Worm (Caenorhabditis elegans): ENCODE results near the gene F02C12.3.

The F02C12.3 gene

DNA sequence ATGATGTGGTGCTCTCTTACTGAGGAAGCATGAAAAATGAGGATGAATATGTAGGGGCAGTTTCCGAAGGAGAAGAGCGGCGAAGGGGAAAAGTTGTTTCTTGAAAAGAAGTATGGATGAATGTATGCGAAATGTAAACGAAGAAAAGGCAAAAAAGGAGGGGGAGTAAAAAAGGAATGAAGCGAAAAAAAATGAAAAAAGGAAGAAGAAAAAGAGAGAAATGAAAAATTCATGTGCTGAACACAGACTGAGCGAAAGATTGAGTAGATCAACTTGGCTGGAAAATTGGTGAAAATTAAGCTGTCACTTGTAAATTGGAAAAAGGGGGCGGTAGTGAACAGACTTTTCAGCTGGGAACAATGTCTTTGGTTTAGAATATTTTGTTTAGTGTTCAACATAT is 31.9 kb upstream of the F02C12.3 start, which contains the start of gene C49F8.1:
C49F8.1 (minus strand) TSS at position 101 of the 400 bp plus-strand sequence.
- TF ChIP-seq unc-62 (GFP tag; optimal IDR thresholded peaks at IDR 0.05), result no peak

- TF ChIP-seq unc-62 (GFP tag; optimal IDR thresholded peaks at IDR 0.05), result no peak
These were observed 29.8 kb upstream of the F02C12.3 start for ce11 chrX:13366955-13367354.

DNA sequence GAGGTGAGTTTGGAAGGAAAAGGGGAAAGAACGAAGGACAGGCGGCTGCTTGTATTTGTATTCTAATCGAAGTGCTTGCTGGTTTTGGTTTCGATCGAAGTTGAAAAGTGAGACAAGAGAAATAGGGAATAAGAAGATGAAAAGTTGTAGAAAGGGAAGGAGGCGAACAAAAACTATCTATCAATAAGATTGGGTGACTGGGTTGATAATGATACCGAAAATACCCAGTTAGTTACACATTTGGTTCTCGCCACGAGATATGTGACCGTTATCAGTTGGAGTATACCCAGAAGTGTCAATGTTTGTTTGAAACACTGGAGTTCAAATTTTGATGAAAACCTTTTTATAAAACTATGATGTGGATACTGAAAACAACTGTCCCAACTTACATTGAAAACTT is 28.5 kb upstream of the F02C12.3 start:
- TF ChIP-seq unc-62 (GFP tag; optimal IDR thresholded peaks at IDR 0.05), result no peak

ce11 chrX:13376185-13376584 is 20.6 kb upstream of the F02C12.3 start:
- TF ChIP-seq unc-62 (GFP tag; optimal IDR thresholded peaks at IDR 0.05), result no peak

ce11 chrX:13376851-13377250 is 19.9 kb upstream of the F02C12.3 start, which contains the start of the genes C49F8.14 and gem-1:
C49F8.14 (minus strand) TSS chrX:13376949.
gem-1 (minus strand) TSS chrX:13376992.
- TF ChIP-seq unc-62 (GFP tag; optimal IDR thresholded peaks at IDR 0.05), result no peak

DNA sequence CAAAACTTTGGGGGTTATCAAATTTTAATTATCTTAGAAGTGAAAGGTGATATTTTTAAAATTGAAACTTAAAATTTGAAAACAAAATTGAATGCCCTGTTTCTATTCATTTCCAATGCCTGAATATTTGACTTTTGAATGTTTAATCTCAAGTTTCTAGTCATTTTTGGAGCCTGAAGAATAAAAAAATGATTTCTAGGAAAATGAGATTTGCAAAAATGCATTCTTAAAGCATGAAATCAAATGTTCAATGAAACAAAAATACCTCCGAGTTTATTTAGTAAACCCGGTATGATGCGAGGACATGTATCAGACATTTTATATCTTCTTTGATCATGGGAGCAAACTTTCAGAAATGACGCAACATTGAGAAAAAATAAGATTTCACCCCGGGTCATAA is 17.7 kb upstream of the F02C12.3 start:
- TF ChIP-seq unc-62 (GFP tag; optimal IDR thresholded peaks at IDR 0.05), result no peak

ce11 chrX:13380988-13381742 is 15.6 kb upstream of the F02C12.3 start:
- no peak for TF ChIP-seq unc-62 (GFP tag; optimal IDR thresholded peaks at IDR 0.05)

DNA sequence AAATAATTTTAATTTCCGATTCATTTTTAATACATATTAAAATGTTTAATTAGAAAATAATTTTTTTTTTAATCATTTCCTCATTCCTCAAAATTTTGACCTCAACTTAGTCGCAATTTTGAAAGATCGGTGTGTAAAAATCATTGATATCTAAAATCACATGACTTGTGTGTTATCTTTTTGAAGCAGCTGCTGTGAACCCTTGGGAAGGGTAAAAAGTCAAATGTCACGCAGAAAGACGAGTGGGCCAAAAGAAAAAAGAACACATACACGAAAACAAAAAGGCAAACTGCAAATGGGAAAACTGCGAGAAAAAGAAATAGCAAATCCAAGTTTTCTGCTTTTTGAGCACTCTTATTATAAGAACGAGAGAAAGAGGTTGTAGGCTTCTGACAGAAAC is 13.5 kb upstream of the F02C12.3 start:
- no peak for TF ChIP-seq unc-62 (GFP tag; optimal IDR thresholded peaks at IDR 0.05)

- TF ChIP-seq unc-62 (GFP tag; optimal IDR thresholded peaks at IDR 0.05), result no peak
These were observed 12.0 kb upstream of the F02C12.3 start for ce11 chrX:13384743-13385142.

- no peak for TF ChIP-seq unc-62 (GFP tag; optimal IDR thresholded peaks at IDR 0.05)
These were observed 9.2 kb upstream of the F02C12.3 start, which contains the start of gene C49F8.3 for ce11 chrX:13387497-13387953. C49F8.3 (minus strand) TSS chrX:13387547.

ce11 chrX:13388829-13389228 is 7.9 kb upstream of the F02C12.3 start:
- no peak for TF ChIP-seq unc-62 (GFP tag; optimal IDR thresholded peaks at IDR 0.05)

DNA sequence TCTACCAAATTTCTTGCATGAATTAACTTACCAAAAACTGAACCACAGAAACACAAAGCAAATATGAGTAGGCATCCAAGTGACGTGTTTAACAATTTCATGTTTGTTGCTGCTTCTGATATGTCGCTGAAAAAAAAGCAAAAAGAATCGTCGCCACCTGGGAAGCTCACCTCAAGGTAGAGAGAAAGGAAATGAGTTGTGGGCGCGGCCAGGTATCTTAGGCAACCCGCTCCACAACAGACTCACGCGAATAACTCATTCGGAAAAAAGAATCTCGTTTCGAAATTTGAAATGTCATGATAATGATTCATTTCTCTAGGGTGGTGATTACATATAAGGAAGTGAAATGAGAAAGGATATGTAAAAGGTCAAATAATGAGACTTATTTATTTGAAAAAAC is 1.8 kb upstream of the F02C12.3 start, which contains the start of gene irld-2:
irld-2 (minus strand) TSS at position 101 of the 400 bp plus-strand sequence.
- no peak for TF ChIP-seq unc-62 (GFP tag; optimal IDR thresholded peaks at IDR 0.05)

ce11 chrX:13399221-13399620 is 2.4 kb downstream of the F02C12.3 start, which contains the start of gene F02C12.2:
F02C12.2 (minus strand) TSS chrX:13399321.
- no peak for TF ChIP-seq unc-62 (GFP tag; optimal IDR thresholded peaks at IDR 0.05)

DNA sequence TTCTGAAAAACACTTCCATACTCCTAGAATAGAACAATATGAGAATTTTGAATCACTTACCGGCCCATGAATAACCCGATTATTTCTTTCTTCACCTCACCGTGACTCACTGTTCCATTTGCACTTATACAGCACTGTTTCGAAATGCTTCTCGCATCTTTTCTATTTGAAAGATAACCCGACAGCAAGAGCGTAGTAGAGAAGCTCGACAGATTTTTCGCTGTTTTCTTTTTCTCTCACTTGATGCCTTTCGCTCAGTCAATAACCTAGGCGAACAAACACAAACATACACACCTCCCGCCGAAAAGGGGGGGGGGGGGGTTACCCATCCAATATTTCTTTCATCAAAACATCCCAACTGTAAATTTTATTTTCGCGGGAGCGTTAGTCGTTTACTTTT is 4.5 kb downstream of the F02C12.3 start:
- no peak for TF ChIP-seq unc-62 (GFP tag; optimal IDR thresholded peaks at IDR 0.05)

ce11 chrX:13401783-13402182 is 5.0 kb downstream of the F02C12.3 start, which contains the start of gene F02C12.1:
F02C12.1 (plus strand) TSS chrX:13402083.
- TF ChIP-seq unc-62 (GFP tag; optimal IDR thresholded peaks at IDR 0.05), result no peak

DNA sequence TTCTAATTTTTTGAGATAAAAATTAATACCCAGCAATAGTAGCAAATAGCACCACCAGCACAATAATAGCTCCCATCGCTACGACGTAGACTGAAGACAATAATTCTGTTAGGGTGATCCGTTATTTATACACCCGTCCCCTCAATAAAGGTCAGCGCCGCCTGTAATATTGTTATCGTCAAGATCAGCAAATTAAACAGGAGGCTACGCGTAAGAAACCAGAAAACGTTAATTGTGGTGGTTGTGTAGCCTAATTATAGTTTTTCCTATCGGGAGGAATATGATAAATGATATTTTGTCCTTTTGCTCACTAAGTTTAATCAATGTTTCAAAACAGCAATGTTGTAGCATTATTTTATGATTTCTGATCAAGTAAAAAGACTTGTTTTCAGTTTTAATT is 12.8 kb downstream of the F02C12.3 start, which contains the start of the genes cyp-13B1 and C29F7.1:
cyp-13B1 (minus strand) TSS at position 101 of the 400 bp plus-strand sequence.
C29F7.1 (plus strand) TSS at position 394 of the 400 bp plus-strand sequence.
- TF ChIP-seq unc-62 (GFP tag; optimal IDR thresholded peaks at IDR 0.05), result no peak

ce11 chrX:13411306-13411705 is 14.5 kb downstream of the F02C12.3 start:
- no peak for TF ChIP-seq unc-62 (GFP tag; optimal IDR thresholded peaks at IDR 0.05)
